Worm (Caenorhabditis elegans) whole organism, young adult: Measurements from ENCODE around the gene B0280.9.

ENCODE experiments used
- C17E4.6 ChIP-seq: fragments of 200-800 bp; sonication (Bioruptor generic); IDR thresholded peaks from 2 replicates; pipeline ENCODE4 v1.3.6; 2022; ENCODE audit warnings: missing genetic modification reagents, missing genetic modification characterization, missing compliant biosample characterization
- D2030.7 ChIP-seq: fragments of 200-800 bp; sonication (Bioruptor generic); IDR thresholded peaks from 2 replicates; pipeline ENCODE4 v1.3.6; 2022; ENCODE audit warnings: missing genetic modification reagents, missing genetic modification characterization, missing compliant biosample characterization
- F23B12.7 ChIP-seq: sonication (generic microtip); optimal IDR thresholded peaks from 2 replicates; lab custom pipeline; 2017; ENCODE audit warnings: missing genetic modification characterization, mild to moderate bottlenecking, missing compliant biosample characterization, antibody characterized with exemption, moderate library complexity; ENCODE audit not compliant: insufficient read depth
- F33H1.4 ChIP-seq: fragments of 200-800 bp; sonication (Bioruptor generic); IDR thresholded peaks from 2 replicates; pipeline ENCODE4 v1.3.6; 2022; ENCODE audit warnings: missing genetic modification reagents, missing genetic modification characterization, missing compliant biosample characterization
- F49E8.2 ChIP-seq: sonication (generic microtip); optimal IDR thresholded peaks from 3 replicates; lab custom pipeline; 2017; ENCODE audit warnings: missing genetic modification characterization, mild to moderate bottlenecking, missing compliant biosample characterization, antibody characterized with exemption, moderate library complexity; ENCODE audit not compliant: insufficient read depth
- F55B11.4 ChIP-seq: sonication (generic microtip); optimal IDR thresholded peaks from 2 replicates; lab custom pipeline; 2016; ENCODE audit warnings: missing compliant biosample characterization, missing genetic modification characterization, borderline replicate concordance; ENCODE audit not compliant: insufficient read depth
- F57A8.1 ChIP-seq: fragments of 200-800 bp; sonication (Bioruptor generic); optimal IDR thresholded peaks from 2 replicates; lab custom pipeline; 2018; ENCODE audit warnings: mild to moderate bottlenecking, missing genetic modification characterization, moderate library complexity, missing compliant biosample characterization
- F57C9.4 ChIP-seq: sonication (generic microtip); optimal IDR thresholded peaks from 2 replicates; lab custom pipeline; 2017; ENCODE audit warnings: mild to moderate bottlenecking, missing genetic modification characterization, missing compliant biosample characterization
- T26A5.8 ChIP-seq: sonication (generic microtip); optimal IDR thresholded peaks from 2 replicates; lab custom pipeline; 2016; ENCODE audit warnings: missing genetic modification characterization, missing compliant biosample characterization
- Y53G8AR.9 ChIP-seq: fragments of 200-800 bp; sonication (Bioruptor generic); conservative IDR thresholded peaks from 2 replicates; pipeline ENCODE4 v1.3.6; 2022; ENCODE audit warnings: missing genetic modification reagents, missing genetic modification characterization, missing compliant biosample characterization
- Y79H2A.3 ChIP-seq: fragments of 200-800 bp; sonication (Bioruptor generic); conservative IDR thresholded peaks from 2 replicates; pipeline ENCODE4 v1.3.6; 2022; ENCODE audit warnings: missing genetic modification reagents, missing genetic modification characterization, missing compliant biosample characterization
- Y95B8A.8 ChIP-seq: fragments of 200-800 bp; sonication (Bioruptor generic); IDR thresholded peaks from 2 replicates; pipeline ENCODE4 v1.3.6; 2022; ENCODE audit warnings: missing genetic modification reagents, missing genetic modification characterization, missing compliant biosample characterization
- ama-1 ChIP-seq, 3 experiments: fragments of 150-350 bp in 1 of 3; sonication (generic microtip) in 2 of 3; optimal IDR thresholded peaks; 2 replicates each; lab custom pipeline; 2014 to 2018; ENCODE audit warnings: missing biosample characterization in 2 of 3, missing genetic modification characterization in 2 of 3, missing genetic modification reagents in 2 of 3
- atf-7 ChIP-seq: sonication (generic microtip); optimal IDR thresholded peaks from 2 replicates; lab custom pipeline; 2017; ENCODE audit warnings: mild to moderate bottlenecking, missing genetic modification characterization, missing compliant biosample characterization
- bed-2 ChIP-seq: fragments of 200-800 bp; sonication (Bioruptor generic); IDR thresholded peaks from 2 replicates; pipeline ENCODE4 v1.3.6; 2022; ENCODE audit warnings: missing genetic modification reagents, missing genetic modification characterization, missing compliant biosample characterization
- ceh-100 ChIP-seq: fragments of 200-800 bp; sonication (Bioruptor generic); IDR thresholded peaks from 2 replicates; pipeline ENCODE4 v1.3.6; 2022; ENCODE audit warnings: missing genetic modification reagents, missing genetic modification characterization, missing compliant biosample characterization
- ceh-27 ChIP-seq: fragments of 200-800 bp; sonication (Bioruptor generic); optimal IDR thresholded peaks from 2 replicates; lab custom pipeline; 2018; ENCODE audit warnings: mild to moderate bottlenecking, missing genetic modification characterization, moderate library complexity, missing compliant biosample characterization
- ceh-40 ChIP-seq: fragments of 200-800 bp; sonication (Bioruptor generic); IDR thresholded peaks from 2 replicates; pipeline ENCODE4 v1.3.6; 2022; ENCODE audit warnings: missing genetic modification characterization, missing compliant biosample characterization
- ceh-91 ChIP-seq: fragments of 200-800 bp; sonication (Bioruptor generic); IDR thresholded peaks from 2 replicates; pipeline ENCODE4 v1.3.6; 2022; ENCODE audit warnings: missing genetic modification reagents, missing genetic modification characterization, missing compliant biosample characterization
- chd-7 ChIP-seq: sonication (generic microtip); optimal IDR thresholded peaks from 2 replicates; lab custom pipeline; 2016; ENCODE audit warnings: mild to moderate bottlenecking, missing genetic modification characterization, moderate library complexity, missing compliant biosample characterization
- dpl-1 ChIP-seq: fragments of 150-350 bp; optimal IDR thresholded peaks from 2 replicates; lab custom pipeline; 2014; ENCODE audit warnings: missing biosample characterization, missing genetic modification reagents, missing genetic modification characterization
- efl-1 ChIP-seq: fragments of 150-350 bp; optimal IDR thresholded peaks from 2 replicates; lab custom pipeline; 2014; ENCODE audit warnings: missing biosample characterization, missing genetic modification reagents, missing genetic modification characterization
- gei-17 ChIP-seq: fragments of 200-800 bp; sonication (Bioruptor generic); optimal IDR thresholded peaks from 2 replicates; lab custom pipeline; 2018; ENCODE audit warnings: mild to moderate bottlenecking, missing genetic modification characterization, missing compliant biosample characterization
- lag-1 ChIP-seq: fragments of 200-800 bp; sonication (Bioruptor generic); IDR thresholded peaks from 2 replicates; pipeline ENCODE4 v1.3.6; 2022; ENCODE audit warnings: missing genetic modification reagents, missing genetic modification characterization, missing compliant biosample characterization
- let-526 ChIP-seq: fragments of 200-800 bp; sonication (Bioruptor generic); IDR thresholded peaks from 2 replicates; pipeline ENCODE4 v1.3.6; 2022; ENCODE audit warnings: missing genetic modification reagents, missing genetic modification characterization, missing compliant biosample characterization
- lin-40 ChIP-seq: sonication (generic microtip); optimal IDR thresholded peaks from 2 replicates; lab custom pipeline; 2016; ENCODE audit warnings: missing genetic modification characterization, mild to moderate bottlenecking, missing compliant biosample characterization, missing genotype, missing genetic modification reagents
- lir-1 ChIP-seq: fragments of 200-800 bp; sonication (Bioruptor generic); conservative IDR thresholded peaks from 2 replicates; pipeline ENCODE4 v1.3.6; 2022; ENCODE audit warnings: missing genetic modification reagents, missing genetic modification characterization, missing compliant biosample characterization
- lsy-27 ChIP-seq: sonication (generic microtip); optimal IDR thresholded peaks from 2 replicates; lab custom pipeline; 2017; ENCODE audit warnings: missing genetic modification characterization, mild to moderate bottlenecking, missing compliant biosample characterization, antibody characterized with exemption, missing genotype, borderline replicate concordance; ENCODE audit not compliant: insufficient read depth
- madf-10 ChIP-seq: sonication (generic microtip); optimal IDR thresholded peaks from 2 replicates; lab custom pipeline; 2016; ENCODE audit warnings: mild to moderate bottlenecking, missing genetic modification characterization, missing compliant biosample characterization
- madf-8 ChIP-seq: fragments of 200-800 bp; sonication (Bioruptor generic); conservative IDR thresholded peaks from 2 replicates; pipeline ENCODE4 v1.3.6; 2022; ENCODE audit warnings: missing genetic modification reagents, missing genetic modification characterization, missing compliant biosample characterization
- mcd-1 ChIP-seq: fragments of 200-800 bp; sonication (Bioruptor generic); IDR thresholded peaks from 2 replicates; pipeline ENCODE4 v1.3.6; 2022; ENCODE audit warnings: missing genetic modification reagents, missing genetic modification characterization, missing compliant biosample characterization
- mxl-1 ChIP-seq: sonication (generic microtip); optimal IDR thresholded peaks from 2 replicates; lab custom pipeline; 2016; ENCODE audit warnings: missing genetic modification characterization, missing compliant biosample characterization
- nhr-80 ChIP-seq: sonication (generic microtip); optimal IDR thresholded peaks from 2 replicates; lab custom pipeline; 2016; ENCODE audit warnings: missing genetic modification characterization, missing compliant biosample characterization
- pbrm-1 ChIP-seq: fragments of 200-800 bp; sonication (Bioruptor generic); IDR thresholded peaks from 2 replicates; pipeline ENCODE4 v1.3.6; 2022; ENCODE audit warnings: missing genetic modification reagents, missing genetic modification characterization, missing compliant biosample characterization
- pha-4 ChIP-seq: fragments of 150-350 bp; sonication (generic microtip); optimal IDR thresholded peaks from 2 replicates; lab custom pipeline; 2014; ENCODE audit warnings: missing biosample characterization, missing genetic modification reagents, missing genetic modification characterization
- rpc-1 ChIP-seq, 2 experiments: fragments of 150-350 bp in 1 of 2; sonication (generic microtip) in 1 of 2; optimal IDR thresholded peaks; 2 replicates each; lab custom pipeline; 2014 to 2018; ENCODE audit warnings: missing biosample characterization in 1 of 2, missing genetic modification characterization in 1 of 2, missing genetic modification reagents in 1 of 2, missing genotype in 1 of 2
- snpc-1.3 ChIP-seq: sonication (generic microtip); optimal IDR thresholded peaks from 2 replicates; lab custom pipeline; 2017; ENCODE audit warnings: missing genetic modification characterization, mild to moderate bottlenecking, missing compliant biosample characterization, antibody characterized with exemption, moderate library complexity, missing genotype, missing genetic modification reagents; ENCODE audit not compliant: insufficient read depth
- snpc-3.4 ChIP-seq: sonication (generic microtip); optimal IDR thresholded peaks from 2 replicates; lab custom pipeline; 2017; ENCODE audit warnings: missing genetic modification characterization, mild to moderate bottlenecking, missing compliant biosample characterization, antibody characterized with exemption, moderate library complexity, missing genotype, missing genetic modification reagents
- snpc-4 ChIP-seq, 5 experiments: fragments of 150-350 bp in 1 of 5; sonication (generic microtip) in 4 of 5; optimal IDR thresholded peaks; 2 replicates each; lab custom pipeline; 2014 to 2018; ENCODE audit warnings: missing genetic modification characterization in 5 of 5, missing biosample characterization in 3 of 5, antibody characterized with exemption in 2 of 5, mild to moderate bottlenecking in 2 of 5, missing compliant biosample characterization in 2 of 5, missing genotype in 2 of 5, moderate library complexity in 2 of 5, missing genetic modification reagents in 1 of 5
- sptf-2 ChIP-seq: fragments of 200-800 bp; sonication (Bioruptor generic); optimal IDR thresholded peaks from 2 replicates; lab custom pipeline; 2018; ENCODE audit warnings: mild to moderate bottlenecking, missing genetic modification characterization, missing compliant biosample characterization
- tbp1 ChIP-seq: fragments of 200-800 bp; sonication (Bioruptor generic); optimal IDR thresholded peaks from 2 replicates; lab custom pipeline; 2018; ENCODE audit warnings: mild to moderate bottlenecking, missing genetic modification characterization, missing compliant biosample characterization
- unc-62 ChIP-seq: fragments of 150-350 bp; optimal IDR thresholded peaks from 2 replicates; lab custom pipeline; 2014; ENCODE audit warnings: missing biosample characterization, missing genetic modification reagents, missing genetic modification characterization
- zfh-2 ChIP-seq: fragments of 200-800 bp; sonication (Bioruptor generic); conservative IDR thresholded peaks from 2 replicates; pipeline ENCODE4 v1.3.6; 2022; ENCODE audit warnings: missing genetic modification reagents, missing genetic modification characterization, missing compliant biosample characterization
- ztf-28 ChIP-seq: fragments of 200-800 bp; sonication (Bioruptor generic); IDR thresholded peaks from 2 replicates; pipeline ENCODE4 v1.3.6; 2022; ENCODE audit warnings: missing genetic modification reagents, missing genetic modification characterization, missing compliant biosample characterization
- ztf-3 ChIP-seq: fragments of 200-800 bp; sonication (Bioruptor generic); optimal IDR thresholded peaks from 2 replicates; lab custom pipeline; 2018; ENCODE audit warnings: mild to moderate bottlenecking, missing genetic modification characterization, missing compliant biosample characterization

B0280.9 gene

ce11 chrIII:7162065-7162762 is 39.5 kb upstream of the B0280.9 start, which contains the start of the genes syf-2 and K04G7.1 (continued):
- peak; percentile 93 for TF ChIP-seq mcd-1
- peak; percentile 31; the same call in 1 of the 2 replicates for TF ChIP-seq madf-8
- no peak for TF ChIP-seq rpc-1 (optimal IDR thresholded peaks at IDR 0.05; lab: Kevin White, UChicago)
- TF ChIP-seq rpc-1 (tag; optimal IDR thresholded peaks at IDR 0.05; lab: Kevin White, UChicago), result no peak
- no peak for TF ChIP-seq ama-1 (optimal IDR thresholded peaks at IDR 0.05; lab: Kevin White, UChicago)
- TF ChIP-seq ama-1 (GFP tag; optimal IDR thresholded peaks at IDR 0.05; lab: Kevin White, UChicago), result no peak
- TF ChIP-seq pha-4 (tag; lab: Kevin White, UChicago), result peak; percentile 92
- TF ChIP-seq F49E8.2 (tag; lab: Kevin White, UChicago), result peak; percentile 28
- TF ChIP-seq lin-40 (tag; lab: Kevin White, UChicago), result peak; percentile 79
- TF ChIP-seq chd-7 (tag; lab: Kevin White, UChicago), result peak; percentile 31
- TF ChIP-seq C17E4.6, result peak; percentile 89
- TF ChIP-seq ztf-28, result no peak
- peak; percentile 35 for TF ChIP-seq atf-7 (tag; lab: Kevin White, UChicago)
- peak; percentile 89 for TF ChIP-seq pbrm-1 (GFP tag; lab: Robert Waterston, UW)
- TF ChIP-seq ceh-27 (GFP tag; lab: Kevin White, UChicago), result peak; percentile 69
- no peak for TF ChIP-seq F55B11.4 (tag; lab: Kevin White, UChicago)
- TF ChIP-seq ceh-100 (GFP tag; lab: Robert Waterston, UW), result peak; percentile 55; the same call in 1 of the 2 replicates
- TF ChIP-seq gei-17 (GFP tag; lab: Kevin White, UChicago), result peak; percentile 26
- no peak for TF ChIP-seq sptf-2 (GFP tag; lab: Kevin White, UChicago)
- TF ChIP-seq Y53G8AR.9 (GFP tag; lab: Robert Waterston, UW), result peak; percentile 78
- TF ChIP-seq snpc-1.3 (tag; lab: Kevin White, UChicago), result peak; percentile 76
- no peak for TF ChIP-seq let-526 (GFP tag; lab: Robert Waterston, UW)
- peak; percentile 72; the same call in 1 of the 2 replicates for TF ChIP-seq ceh-91 (GFP tag; lab: Robert Waterston, UW)
- peak; percentile 77 for TF ChIP-seq snpc-4 (GFP tag; optimal IDR thresholded peaks at IDR 0.05; lab: Kevin White, UChicago)
- peak; percentile 50 to 81 (median 66) for TF ChIP-seq snpc-4 (tag; optimal IDR thresholded peaks at IDR 0.05; lab: Kevin White, UChicago)
- TF ChIP-seq tbp1 (GFP tag; lab: Kevin White, UChicago), result peak; percentile 71
- TF ChIP-seq F23B12.7 (tag; lab: Kevin White, UChicago), result peak; percentile 80
- TF ChIP-seq efl-1 (GFP tag; lab: Kevin White, UChicago), result peak; percentile 82
- TF ChIP-seq dpl-1 (GFP tag; lab: Kevin White, UChicago), result peak; percentile 77
- TF ChIP-seq nhr-80, result peak; percentile 68
- TF ChIP-seq lag-1 (GFP tag; lab: Robert Waterston, UW), result no peak
- TF ChIP-seq lir-1 (GFP tag; lab: Robert Waterston, UW), result peak; percentile 85
- no peak for TF ChIP-seq lsy-27 (tag; lab: Kevin White, UChicago)
- no peak for TF ChIP-seq ceh-40 (GFP tag; lab: Robert Waterston, UW)
- TF ChIP-seq D2030.7 (GFP tag; lab: Robert Waterston, UW), result peak; percentile 86
- TF ChIP-seq F33H1.4 (GFP tag; lab: Robert Waterston, UW), result peak; percentile 80
- TF ChIP-seq Y79H2A.3, result 0 out of 2 replicates have a peak, but pooled peaks have one; percentile 64
- no peak for TF ChIP-seq bed-2
- TF ChIP-seq madf-10 (tag; lab: Kevin White, UChicago), result peak; percentile 48
- TF ChIP-seq ztf-3, result no peak
- TF ChIP-seq zfh-2 (GFP tag; lab: Robert Waterston, UW), result peak; percentile 77
- no peak for TF ChIP-seq T26A5.8 (tag; lab: Kevin White, UChicago)
- peak; percentile 84; the same call in 1 of the 2 replicates for TF ChIP-seq Y95B8A.8 (GFP tag; lab: Robert Waterston, UW)
- no peak for TF ChIP-seq mxl-1 (tag; lab: Kevin White, UChicago)
- TF ChIP-seq F57A8.1 (GFP tag; lab: Kevin White, UChicago), result no peak
- TF ChIP-seq unc-62 (GFP tag; lab: Kevin White, UChicago), result peak; percentile 20
- TF ChIP-seq snpc-3.4 (tag; lab: Kevin White, UChicago), result peak; percentile 52
- no peak for TF ChIP-seq F57C9.4 (tag; lab: Kevin White, UChicago)
